Worm (Caenorhabditis elegans) whole organism, early embryonic: ENCODE data around the gene Y69A2AR.51.

Source experiments
- B0310.2 ChIP-seq: sonication (generic microtip); optimal IDR thresholded peaks from 2 replicates; lab custom pipeline; 2016; ENCODE audit warnings: mild to moderate bottlenecking, missing genetic modification characterization, missing compliant biosample characterization
- F13C5.2 ChIP-seq: sonication (generic microtip); optimal IDR thresholded peaks from 2 replicates; lab custom pipeline; 2017; ENCODE audit warnings: mild to moderate bottlenecking, missing genetic modification characterization, inconsistent platforms, missing compliant biosample characterization
- aly-1 ChIP-seq: sonication (generic microtip); optimal IDR thresholded peaks from 2 replicates; lab custom pipeline; 2016; ENCODE audit warnings: missing genetic modification characterization, missing compliant biosample characterization
- ama-1 ChIP-seq: fragments of 150-350 bp; optimal IDR thresholded peaks from 2 replicates; lab custom pipeline; 2014
- ceh-13 ChIP-seq: fragments of 200-800 bp; sonication (Bioruptor generic); optimal IDR thresholded peaks from 2 replicates; lab custom pipeline; 2018; ENCODE audit warnings: mild to moderate bottlenecking, missing genetic modification characterization, missing compliant biosample characterization
- ceh-36 ChIP-seq: sonication (generic microtip); optimal IDR thresholded peaks from 2 replicates; lab custom pipeline; 2016; ENCODE audit warnings: missing genetic modification characterization, inconsistent platforms, missing compliant biosample characterization
- ets-7 ChIP-seq: sonication (generic microtip); optimal IDR thresholded peaks from 2 replicates; lab custom pipeline; 2016; ENCODE audit warnings: missing genotype, missing genetic modification characterization, missing compliant biosample characterization
- flt-1 ChIP-seq: fragments of 200-800 bp; sonication (Bioruptor generic); IDR thresholded peaks from 2 replicates; pipeline ENCODE4 v1.3.6; 2022; ENCODE audit warnings: missing genetic modification characterization, missing compliant biosample characterization
- hmbx-1 ChIP-seq: sonication (generic microtip); optimal IDR thresholded peaks from 2 replicates; lab custom pipeline; 2016; ENCODE audit warnings: mild to moderate bottlenecking, missing genetic modification characterization, missing compliant biosample characterization
- hmg-4 ChIP-seq: fragments of 200-800 bp; sonication (Bioruptor generic); optimal IDR thresholded peaks from 2 replicates; lab custom pipeline; 2018; ENCODE audit warnings: mild to moderate bottlenecking, missing genetic modification characterization, missing compliant biosample characterization
- hnd-1 ChIP-seq: sonication (generic microtip); optimal IDR thresholded peaks from 2 replicates; lab custom pipeline; 2016; ENCODE audit warnings: missing genetic modification characterization, missing compliant biosample characterization
- pes-1 ChIP-seq: fragments of 200-800 bp; sonication (Bioruptor generic); IDR thresholded peaks from 2 replicates; pipeline ENCODE4 v1.3.6; 2022; ENCODE audit warnings: missing genetic modification reagents, missing genetic modification characterization, missing compliant biosample characterization
- scrt-1 ChIP-seq: fragments of 200-800 bp; sonication (Bioruptor generic); IDR thresholded peaks from 2 replicates; pipeline ENCODE4 v1.3.6; 2022; ENCODE audit warnings: missing genetic modification characterization, missing compliant biosample characterization
- sea-1 ChIP-seq: fragments of 200-800 bp; sonication (Bioruptor generic); conservative IDR thresholded peaks from 2 replicates; pipeline ENCODE4 v1.3.6; 2022; ENCODE audit warnings: missing genetic modification characterization, missing compliant biosample characterization
- tbx-11 ChIP-seq: fragments of 200-800 bp; sonication (Bioruptor generic); IDR thresholded peaks from 2 replicates; pipeline ENCODE4 v1.3.6; 2022; ENCODE audit warnings: missing genetic modification characterization, missing compliant biosample characterization
- tbx-37 ChIP-seq: fragments of 200-800 bp; sonication (Bioruptor generic); conservative IDR thresholded peaks from 2 replicates; pipeline ENCODE4 v1.3.6; 2022; ENCODE audit warnings: missing genetic modification reagents, missing genetic modification characterization, missing compliant biosample characterization
- tra-4 ChIP-seq: sonication (generic microtip); optimal IDR thresholded peaks from 2 replicates; lab custom pipeline; 2017; ENCODE audit warnings: missing genetic modification characterization, missing compliant biosample characterization

Gene Y69A2AR.51

DNA sequence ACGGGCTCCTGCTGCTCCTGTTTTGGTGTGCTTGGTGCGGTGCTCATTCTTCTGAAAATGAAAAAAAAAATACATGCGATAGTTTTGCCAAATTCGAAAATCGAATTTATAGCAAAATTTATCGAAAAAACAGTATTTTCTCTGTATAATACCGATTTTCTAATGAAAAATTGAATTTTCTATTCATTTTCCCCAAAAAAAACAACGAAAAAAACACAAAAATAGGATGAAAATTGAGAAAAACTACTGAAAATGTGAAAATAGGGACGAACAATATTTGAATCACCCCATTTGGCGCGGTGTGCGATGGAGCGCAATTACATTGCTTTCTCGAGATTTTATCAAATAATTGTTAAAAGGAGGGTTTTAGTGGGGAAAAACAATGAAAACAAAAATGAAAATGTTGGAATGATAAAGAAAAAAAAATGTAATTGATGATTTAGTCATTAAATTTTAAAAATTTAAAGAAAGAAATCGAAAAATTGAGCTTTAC, 40.9 kb downstream of the Y69A2AR.51 start, which contains the start of gene Y69A2AR.28:
Gene Y69A2AR.28, minus strand, starts transcription at position 51 of the 493 bp plus-strand sequence.
- TF ChIP-seq tra-4 (tag; lab: Kevin White, UChicago) (no peak), aly-1 (no peak), ets-7 (tag; lab: Kevin White, UChicago) (no peak), sea-1 (GFP tag; lab: Robert Waterston, UW) (no peak), ceh-13 (GFP tag; lab: Kevin White, UChicago) (no peak), flt-1 (GFP tag; lab: Robert Waterston, UW) (no peak), ceh-36 (no peak), tbx-11 (GFP tag; lab: Robert Waterston, UW) (no peak), scrt-1 (no peak), ama-1 (lab: Kevin White, UChicago) (no peak), hmbx-1 (tag; lab: Kevin White, UChicago) (no peak), tbx-37 (no peak), B0310.2 (tag; lab: Kevin White, UChicago) (no peak), hmg-4 (GFP tag; lab: Kevin White, UChicago) (no peak), pes-1 (GFP tag; lab: Robert Waterston, UW) (no peak), F13C5.2 (tag; lab: Kevin White, UChicago) (no peak), hnd-1 (tag; lab: Kevin White, UChicago) (no peak)

DNA sequence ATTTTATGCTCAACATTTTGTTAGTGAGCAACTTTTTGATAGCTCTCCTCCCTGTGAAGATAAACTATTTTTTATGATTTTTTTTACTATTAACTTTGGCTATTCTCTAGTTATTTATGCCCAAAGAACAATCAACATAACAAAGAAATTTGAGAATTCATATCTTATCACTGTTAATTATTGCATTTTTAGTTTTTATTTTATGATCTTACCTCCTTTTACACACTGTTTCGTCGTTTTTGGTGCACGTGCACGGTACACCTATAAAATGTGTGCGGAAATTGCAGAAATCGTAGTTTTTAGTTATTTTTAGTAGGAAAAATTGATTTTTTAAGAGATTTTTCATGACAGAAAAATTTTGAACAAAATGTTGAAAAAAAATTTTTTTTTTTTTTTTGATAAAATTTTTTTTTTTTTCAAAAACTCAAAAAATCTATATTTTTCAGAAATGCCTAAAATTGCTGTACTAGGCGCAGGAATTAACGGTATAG, 41.6 kb downstream of the Y69A2AR.51 start, which contains the start of gene daao-1:
Gene daao-1, plus strand, starts transcription at position 441 of the 491 bp plus-strand sequence.
- TF ChIP-seq ets-7 (tag; lab: Kevin White, UChicago), result no peak
- TF ChIP-seq F13C5.2 (tag; lab: Kevin White, UChicago), result no peak
- TF ChIP-seq ceh-13 (GFP tag; lab: Kevin White, UChicago), result no peak
- TF ChIP-seq B0310.2 (tag; lab: Kevin White, UChicago), result no peak
- no peak for TF ChIP-seq pes-1 (GFP tag; lab: Robert Waterston, UW)
- TF ChIP-seq aly-1, result no peak
- TF ChIP-seq flt-1 (GFP tag; lab: Robert Waterston, UW), result no peak
- no peak for TF ChIP-seq hmg-4 (GFP tag; lab: Kevin White, UChicago)
- TF ChIP-seq hmbx-1 (tag; lab: Kevin White, UChicago), result no peak
- no peak for TF ChIP-seq ceh-36
- no peak for TF ChIP-seq tra-4 (tag; lab: Kevin White, UChicago)
- no peak for TF ChIP-seq sea-1 (GFP tag; lab: Robert Waterston, UW)
- no peak for TF ChIP-seq scrt-1
- no peak for TF ChIP-seq hnd-1 (tag; lab: Kevin White, UChicago)
- no peak for TF ChIP-seq tbx-37

DNA sequence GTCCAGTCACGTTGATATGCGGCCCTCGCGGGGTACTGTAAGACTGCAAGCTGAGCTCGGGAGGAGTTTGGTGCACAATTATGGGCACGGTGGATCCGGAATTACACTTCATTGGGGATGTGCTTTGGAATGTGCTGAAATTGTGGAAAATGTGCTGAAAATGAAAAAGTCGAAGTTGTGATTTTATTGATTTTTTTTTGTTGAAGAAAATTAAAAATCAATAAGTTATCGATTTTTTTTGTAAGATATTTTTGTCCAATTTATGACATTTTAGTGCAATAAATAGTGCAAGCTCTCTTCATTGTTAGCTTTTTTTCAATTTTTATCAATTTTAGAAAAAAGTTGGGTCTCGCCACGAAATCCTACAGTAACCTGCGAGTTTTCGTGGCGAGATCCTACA, 44.6 kb downstream of the Y69A2AR.51 start:
- no peak for TF ChIP-seq B0310.2 (tag; lab: Kevin White, UChicago)
- no peak for TF ChIP-seq aly-1
- TF ChIP-seq scrt-1, result no peak
- no peak for TF ChIP-seq tbx-37
- TF ChIP-seq hnd-1 (tag; lab: Kevin White, UChicago), result no peak
- no peak for TF ChIP-seq F13C5.2 (tag; lab: Kevin White, UChicago)
- TF ChIP-seq tbx-11 (GFP tag; lab: Robert Waterston, UW), result no peak
- TF ChIP-seq ama-1 (lab: Kevin White, UChicago), result no peak
- TF ChIP-seq sea-1 (GFP tag; lab: Robert Waterston, UW), result no peak

DNA sequence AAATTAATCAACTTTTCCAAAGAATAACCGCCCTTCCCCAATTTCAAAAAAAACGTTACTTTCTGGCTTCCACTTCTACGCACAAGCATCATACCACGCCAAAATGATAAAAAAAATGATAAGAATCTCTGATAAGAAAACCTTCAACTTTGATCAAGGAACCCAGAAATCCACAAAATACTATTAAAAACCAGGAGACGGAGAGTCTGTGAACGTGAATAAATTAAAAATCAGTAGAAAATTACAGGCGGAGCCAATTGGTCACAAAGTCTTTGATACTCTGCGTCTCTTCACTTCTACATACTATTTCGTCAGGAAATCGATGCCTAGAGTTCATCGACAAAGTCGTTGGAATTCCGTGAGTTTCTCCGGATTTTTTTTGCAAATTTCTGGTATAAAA, 46.4 kb downstream of the Y69A2AR.51 start, which contains the start of gene smf-3:
Gene smf-3, plus strand, starts transcription at position 259 of the 400 bp plus-strand sequence.
- TF ChIP-seq ama-1 (lab: Kevin White, UChicago) (no peak), ets-7 (tag; lab: Kevin White, UChicago) (no peak), hmg-4 (GFP tag; lab: Kevin White, UChicago) (no peak), ceh-36 (no peak)
